Worm (Caenorhabditis elegans) whole organism, L1 larva: ENCODE data around the gene dhcr-7.

ENCODE experiments used
- C16A3.4 ChIP-seq: fragments of 150-350 bp; optimal IDR thresholded peaks from 2 replicates; lab custom pipeline; 2014; ENCODE audit warnings: missing biosample characterization, missing genetic modification characterization
- F16B12.6 ChIP-seq: fragments of 150-350 bp; optimal IDR thresholded peaks from 2 replicates; lab custom pipeline; 2014; ENCODE audit warnings: missing biosample characterization, missing genetic modification characterization
- aha-1 ChIP-seq: fragments of 150-350 bp; optimal IDR thresholded peaks from 2 replicates; lab custom pipeline; 2014; ENCODE audit warnings: missing biosample characterization, missing genetic modification characterization
- ama-1 ChIP-seq: fragments of 150-350 bp; optimal IDR thresholded peaks from 2 replicates; lab custom pipeline; 2014
- blmp-1 ChIP-seq: fragments of 150-350 bp; optimal IDR thresholded peaks from 2 replicates; lab custom pipeline; 2014; ENCODE audit warnings: missing biosample characterization, missing genetic modification characterization
- ceh-63 ChIP-seq: fragments of 200-800 bp; sonication (Bioruptor generic); optimal IDR thresholded peaks from 2 replicates; lab custom pipeline; 2018; ENCODE audit warnings: mild to moderate bottlenecking, missing genetic modification characterization, missing compliant biosample characterization
- ceh-82 ChIP-seq, 3 experiments: fragments of 150-350 bp in 1 of 3; sonication (generic microtip) in 2 of 3; optimal IDR thresholded peaks; 2 replicates each; lab custom pipeline; 2014 to 2017; ENCODE audit warnings: missing biosample characterization in 3 of 3, missing genetic modification characterization in 3 of 3
- ceh-88 ChIP-seq: fragments of 200-800 bp; sonication (Bioruptor generic); IDR thresholded peaks from 2 replicates; pipeline ENCODE4 v1.3.6; 2022; ENCODE audit warnings: missing genetic modification characterization, missing compliant biosample characterization
- dpl-1 ChIP-seq, 3 experiments: fragments of 150-350 bp in 2 of 3; sonication (generic microtip) in 1 of 3; optimal IDR thresholded peaks; 2 replicates each; lab custom pipeline; 2014 to 2017; ENCODE audit warnings: missing biosample characterization in 3 of 3, missing genetic modification characterization in 3 of 3, missing genetic modification reagents in 3 of 3
- dsc-1 ChIP-seq: sonication (generic microtip); optimal IDR thresholded peaks from 2 replicates; lab custom pipeline; 2016; ENCODE audit warnings: mild to moderate bottlenecking, missing genetic modification characterization, missing compliant biosample characterization
- efl-1 ChIP-seq, 4 experiments: fragments of 150-350 bp; optimal IDR thresholded peaks in 3 of 4; peaks in 1 of 4; 1 replicate in 1 of 4; 2 replicates in 3 of 4; lab custom pipeline; 2014; ENCODE audit warnings: missing biosample characterization in 2 of 4, missing genetic modification characterization in 2 of 4, missing genetic modification reagents in 2 of 4
- efl-3 ChIP-seq: fragments of 200-800 bp; sonication (Bioruptor generic); optimal IDR thresholded peaks from 2 replicates; lab custom pipeline; 2018; ENCODE audit warnings: mild to moderate bottlenecking, missing genetic modification characterization, missing compliant biosample characterization
- egl-13 ChIP-seq: sonication (generic microtip); optimal IDR thresholded peaks from 2 replicates; lab custom pipeline; 2016; ENCODE audit warnings: missing genotype, missing genetic modification reagents, missing genetic modification characterization, missing compliant biosample characterization
- elt-3 ChIP-seq, 6 experiments: fragments of 150-350 bp in 1 of 6; sonication (generic microtip); optimal IDR thresholded peaks; 2 replicates each; lab custom pipeline; 2017 to 2018; ENCODE audit warnings: missing biosample characterization in 6 of 6, missing genetic modification characterization in 6 of 6, inconsistent platforms in 1 of 6
- ets-5 ChIP-seq: fragments of 200-800 bp; sonication (Bioruptor generic); IDR thresholded peaks from 2 replicates; pipeline ENCODE4 v1.3.6; 2022; ENCODE audit warnings: missing genetic modification characterization, missing compliant biosample characterization
- fkh-8 ChIP-seq: sonication (generic microtip); optimal IDR thresholded peaks from 2 replicates; lab custom pipeline; 2016; ENCODE audit warnings: mild to moderate bottlenecking, missing genetic modification characterization, missing compliant biosample characterization
- grh-1 ChIP-seq: fragments of 200-800 bp; sonication (Bioruptor generic); IDR thresholded peaks from 2 replicates; pipeline ENCODE4 v1.3.6; 2022; ENCODE audit warnings: missing genetic modification reagents, missing genetic modification characterization, missing compliant biosample characterization
- hlh-17 ChIP-seq: fragments of 200-800 bp; sonication (Bioruptor generic); optimal IDR thresholded peaks from 2 replicates; lab custom pipeline; 2018; ENCODE audit warnings: missing genetic modification characterization, mild to moderate bottlenecking, missing compliant biosample characterization, moderate library complexity, borderline replicate concordance
- hlh-4 ChIP-seq: sonication (generic microtip); optimal IDR thresholded peaks from 2 replicates; lab custom pipeline; 2016; ENCODE audit warnings: mild to moderate bottlenecking, missing genetic modification characterization, missing compliant biosample characterization
- hpl-2 ChIP-seq: fragments of 150-350 bp; optimal IDR thresholded peaks from 2 replicates; lab custom pipeline; 2014; ENCODE audit warnings: missing biosample characterization, missing genetic modification reagents, missing genetic modification characterization
- isw-1 ChIP-seq: fragments of 200-800 bp; sonication (Bioruptor generic); IDR thresholded peaks from 2 replicates; pipeline ENCODE4 v1.3.6; 2022; ENCODE audit warnings: missing genetic modification characterization, missing compliant biosample characterization
- lin-13 ChIP-seq: fragments of 150-350 bp; optimal IDR thresholded peaks from 2 replicates; lab custom pipeline; 2014; ENCODE audit warnings: missing biosample characterization, missing genetic modification reagents, missing genetic modification characterization
- lin-14 ChIP-seq: fragments of 200-800 bp; sonication (Bioruptor generic); optimal IDR thresholded peaks from 2 replicates; lab custom pipeline; 2018; ENCODE audit warnings: mild to moderate bottlenecking, missing genetic modification characterization, moderate library complexity, missing compliant biosample characterization
- lin-35 ChIP-seq, 2 experiments: fragments of 150-350 bp; optimal IDR thresholded peaks; 2 replicates each; lab custom pipeline; 2014; ENCODE audit warnings: missing biosample characterization in 2 of 2, missing genetic modification characterization in 2 of 2, missing genetic modification reagents in 2 of 2
- lin-39 ChIP-seq: fragments of 150-350 bp; optimal IDR thresholded peaks from 2 replicates; lab custom pipeline; 2014; ENCODE audit warnings: missing biosample characterization, missing genetic modification reagents, missing genetic modification characterization
- lsy-2 ChIP-seq, 2 experiments: fragments of 150-350 bp; optimal IDR thresholded peaks; 2 replicates each; lab custom pipeline; 2014; ENCODE audit warnings: missing biosample characterization in 2 of 2, missing genetic modification characterization in 2 of 2
- mab-9 ChIP-seq: fragments of 200-800 bp; sonication (Bioruptor generic); IDR thresholded peaks from 2 replicates; pipeline ENCODE4 v1.3.6; 2022; ENCODE audit warnings: missing genetic modification reagents, missing genetic modification characterization, missing compliant biosample characterization
- mep-1 ChIP-seq: fragments of 150-350 bp; optimal IDR thresholded peaks from 2 replicates; lab custom pipeline; 2014; ENCODE audit warnings: missing biosample characterization, missing genetic modification characterization
- nhr-11 ChIP-seq: fragments of 150-350 bp; optimal IDR thresholded peaks from 2 replicates; lab custom pipeline; 2014; ENCODE audit warnings: missing biosample characterization, missing genetic modification characterization
- nhr-12 ChIP-seq: sonication (generic microtip); optimal IDR thresholded peaks from 2 replicates; lab custom pipeline; 2017; ENCODE audit warnings: missing biosample characterization, missing genetic modification characterization
- nhr-19 ChIP-seq: fragments of 200-800 bp; sonication (Bioruptor generic); conservative IDR thresholded peaks from 2 replicates; pipeline ENCODE4 v1.3.6; 2022; ENCODE audit warnings: missing genetic modification characterization, missing compliant biosample characterization
- nhr-20 ChIP-seq: sonication (generic microtip); optimal IDR thresholded peaks from 2 replicates; lab custom pipeline; 2016; ENCODE audit warnings: mild to moderate bottlenecking, missing genetic modification characterization, missing compliant biosample characterization
- nhr-28 ChIP-seq: fragments of 150-350 bp; optimal IDR thresholded peaks from 2 replicates; lab custom pipeline; 2014; ENCODE audit warnings: missing biosample characterization, missing genetic modification characterization
- nhr-47 ChIP-seq: sonication (generic microtip); optimal IDR thresholded peaks from 2 replicates; lab custom pipeline; 2016; ENCODE audit warnings: mild to moderate bottlenecking, missing genetic modification characterization, moderate library complexity, missing compliant biosample characterization
- nhr-71 ChIP-seq: sonication (generic microtip); optimal IDR thresholded peaks from 2 replicates; lab custom pipeline; 2016; ENCODE audit warnings: mild to moderate bottlenecking, missing genetic modification characterization, moderate library complexity, missing compliant biosample characterization
- nhr-77 ChIP-seq: fragments of 150-350 bp; optimal IDR thresholded peaks from 2 replicates; lab custom pipeline; 2014; ENCODE audit warnings: missing biosample characterization, missing genetic modification characterization
- nhr-85 ChIP-seq: sonication (generic microtip); peaks from one replicate; lab custom pipeline; 2016; ENCODE audit warnings: missing genetic modification characterization, inconsistent platforms, missing compliant biosample characterization
- nhr-90 ChIP-seq: sonication (generic microtip); optimal IDR thresholded peaks from 2 replicates; lab custom pipeline; 2016; ENCODE audit warnings: mild to moderate bottlenecking, missing genetic modification characterization, missing compliant biosample characterization; ENCODE audit not compliant: poor library complexity
- pax-3 ChIP-seq: fragments of 200-800 bp; sonication (Bioruptor generic); optimal IDR thresholded peaks from 2 replicates; lab custom pipeline; 2018; ENCODE audit warnings: mild to moderate bottlenecking, missing genetic modification characterization, moderate library complexity, missing compliant biosample characterization
- skn-1 ChIP-seq: fragments of 150-350 bp; optimal IDR thresholded peaks from 2 replicates; lab custom pipeline; 2014; ENCODE audit warnings: missing biosample characterization, missing genetic modification characterization
- snpc-4 ChIP-seq: fragments of 150-350 bp; optimal IDR thresholded peaks from 2 replicates; lab custom pipeline; 2014; ENCODE audit warnings: missing biosample characterization, missing genetic modification characterization
- snu-23 ChIP-seq: sonication (generic microtip); optimal IDR thresholded peaks from 2 replicates; lab custom pipeline; 2016; ENCODE audit warnings: missing genetic modification characterization, missing compliant biosample characterization
- sup-37 ChIP-seq: fragments of 200-800 bp; sonication (Bioruptor generic); optimal IDR thresholded peaks from 2 replicates; lab custom pipeline; 2018; ENCODE audit warnings: mild to moderate bottlenecking, missing genetic modification characterization, missing compliant biosample characterization
- swsn-7 ChIP-seq: sonication (generic microtip); optimal IDR thresholded peaks from 2 replicates; lab custom pipeline; 2016; ENCODE audit warnings: missing genetic modification characterization, missing compliant biosample characterization
- unc-130 ChIP-seq: fragments of 150-350 bp; optimal IDR thresholded peaks from 2 replicates; lab custom pipeline; 2017; ENCODE audit warnings: missing biosample characterization, missing genetic modification characterization, inconsistent platforms
- unc-30 ChIP-seq: sonication (generic microtip); optimal IDR thresholded peaks from 2 replicates; lab custom pipeline; 2017; ENCODE audit warnings: missing biosample characterization, missing genetic modification characterization
- unc-86 ChIP-seq: sonication (generic microtip); optimal IDR thresholded peaks from 2 replicates; lab custom pipeline; 2016; ENCODE audit warnings: missing genetic modification characterization, missing compliant biosample characterization
- xbp-1 ChIP-seq: sonication (generic microtip); optimal IDR thresholded peaks from 2 replicates; lab custom pipeline; 2016; ENCODE audit warnings: missing genetic modification characterization, missing compliant biosample characterization
- zag-1 ChIP-seq: fragments of 150-350 bp; optimal IDR thresholded peaks from 2 replicates; lab custom pipeline; 2014; ENCODE audit warnings: missing biosample characterization, missing genetic modification characterization
- ztf-11 ChIP-seq, 2 experiments: sonication (generic microtip); optimal IDR thresholded peaks; 2 replicates each; lab custom pipeline; 2016 to 2017; ENCODE audit warnings: missing genetic modification characterization in 2 of 2, missing biosample characterization in 1 of 2, missing compliant biosample characterization in 1 of 2
- ztf-4 ChIP-seq: fragments of 150-350 bp; optimal IDR thresholded peaks from 2 replicates; lab custom pipeline; 2014; ENCODE audit warnings: missing biosample characterization, missing genetic modification characterization

Gene dhcr-7

DNA sequence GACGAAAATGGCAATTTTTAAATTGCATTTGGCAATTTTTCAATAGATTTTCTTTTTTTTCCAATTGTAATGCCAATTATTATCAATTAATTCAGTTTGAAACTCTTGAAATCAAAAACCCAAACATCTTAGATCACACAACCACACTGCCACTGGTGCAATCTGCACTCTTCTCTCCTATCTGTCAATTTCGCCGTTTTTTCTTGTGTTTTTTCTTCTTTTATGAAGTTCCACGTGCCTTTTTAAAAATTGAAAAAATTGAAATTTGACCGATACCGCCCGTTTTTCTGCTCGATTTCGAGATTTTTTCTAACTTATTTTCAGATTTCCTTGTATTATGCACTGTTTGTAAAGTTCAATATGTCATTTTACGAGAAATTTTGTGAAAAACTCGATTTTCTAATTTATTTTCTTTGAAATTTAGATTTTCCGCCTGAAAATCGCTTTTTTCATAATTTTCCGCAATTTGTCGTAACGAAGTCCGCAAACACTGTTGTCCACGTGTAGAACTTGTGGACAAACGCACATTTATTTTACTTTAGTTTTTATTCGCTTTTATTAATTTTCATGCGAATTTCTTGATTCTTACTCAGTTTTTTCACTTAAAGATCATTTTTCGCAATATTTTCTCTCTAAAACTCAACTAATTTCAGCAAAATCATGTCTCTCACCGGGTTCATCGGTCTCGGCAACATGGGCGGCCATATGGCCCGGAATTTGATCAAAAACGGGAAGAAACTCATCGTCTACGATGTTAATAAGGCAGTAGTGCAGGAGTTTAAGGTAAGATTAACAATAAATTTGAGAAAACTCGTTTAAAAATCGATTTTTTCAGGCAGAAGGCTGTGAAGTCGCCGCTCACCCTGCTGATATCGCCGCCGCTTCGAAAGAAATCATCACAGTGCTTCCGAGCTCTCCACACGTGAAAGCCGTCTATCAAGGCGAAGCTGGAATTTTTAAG is 8.4 kb upstream of the dhcr-7 start, which contains the start of gene B0250.5:
Gene B0250.5, plus strand, starts transcription at position 654 of the 961 bp plus-strand sequence.
- no peak for TF ChIP-seq nhr-77 (tag; lab: Kevin White, UChicago)
- peak; percentile 68 for TF ChIP-seq swsn-7 (tag; lab: Kevin White, UChicago)
- TF ChIP-seq snpc-4 (tag; lab: Kevin White, UChicago), result peak; percentile 40
- no peak for TF ChIP-seq ztf-4 (tag; lab: Kevin White, UChicago)
- no peak for TF ChIP-seq zag-1 (tag; lab: Kevin White, UChicago)
- TF ChIP-seq isw-1 (GFP tag; lab: Robert Waterston, UW), result peak; percentile 72
- no peak for TF ChIP-seq efl-3
- TF ChIP-seq nhr-28 (tag; lab: Kevin White, UChicago), result no peak
- no peak for TF ChIP-seq lin-13 (GFP tag; lab: Kevin White, UChicago)
- peak; percentile 56 to 77 (median 63) for TF ChIP-seq dpl-1 (GFP tag; optimal IDR thresholded peaks at IDR 0.05; lab: Kevin White, UChicago)
- TF ChIP-seq F16B12.6 (tag; lab: Kevin White, UChicago), result peak; percentile 90
- TF ChIP-seq elt-3 (tag; optimal IDR thresholded peaks at IDR 0.05; lab: Kevin White, UChicago), result peak in 1 of 6 experiments; percentile 18
- peak; percentile 10 for TF ChIP-seq hpl-2 (GFP tag; lab: Kevin White, UChicago)
- peak; percentile 28 to 80 for TF ChIP-seq lin-35 (GFP tag; optimal IDR thresholded peaks at IDR 0.05; lab: Kevin White, UChicago)
- peak; percentile 80 for TF ChIP-seq nhr-47
- no peak for TF ChIP-seq C16A3.4 (tag; lab: Kevin White, UChicago)
- no peak for TF ChIP-seq ets-5 (GFP tag; lab: Robert Waterston, UW)
- TF ChIP-seq unc-86 (tag; lab: Kevin White, UChicago), result peak; percentile 25
- no peak for TF ChIP-seq sup-37
- TF ChIP-seq nhr-71 (tag; lab: Kevin White, UChicago), result peak; percentile 68
- no peak for TF ChIP-seq hlh-4 (tag; lab: Kevin White, UChicago)
- no peak for TF ChIP-seq grh-1 (GFP tag; lab: Robert Waterston, UW)
- peak; percentile 5 for TF ChIP-seq fkh-8 (tag; lab: Kevin White, UChicago)
- TF ChIP-seq aha-1 (tag; lab: Kevin White, UChicago), result no peak
- TF ChIP-seq efl-1 (optimal IDR thresholded peaks at IDR 0.05; lab: Kevin White, UChicago), result peak; percentile 46 to 73
- peak; percentile 72 to 94 for TF ChIP-seq efl-1 (GFP tag; optimal IDR thresholded peaks at IDR 0.05 in 1 of 2; lab: Kevin White, UChicago)
- TF ChIP-seq snu-23 (GFP tag; lab: Kevin White, UChicago), result peak; percentile 69
- peak; percentile 42 for TF ChIP-seq dsc-1 (tag; lab: Kevin White, UChicago)
- TF ChIP-seq ama-1 (lab: Kevin White, UChicago), result no peak
- peak; percentile 69 for TF ChIP-seq mep-1 (tag; lab: Kevin White, UChicago)
- peak; percentile 32; the same call in 1 of the 2 replicates for TF ChIP-seq nhr-19 (GFP tag; lab: Robert Waterston, UW)
- no peak for TF ChIP-seq unc-30 (tag; lab: Kevin White, UChicago)
- no peak for TF ChIP-seq ztf-11 (tag; optimal IDR thresholded peaks at IDR 0.05; lab: Kevin White, UChicago)
- no peak for TF ChIP-seq unc-130 (tag; lab: Kevin White, UChicago)
- TF ChIP-seq mab-9 (GFP tag; lab: Robert Waterston, UW), result no peak
- no peak for TF ChIP-seq nhr-90 (tag; lab: Kevin White, UChicago)
- peak in 2 of 3 experiments; percentile 1 to 28 for TF ChIP-seq ceh-82 (tag; optimal IDR thresholded peaks at IDR 0.05; lab: Kevin White, UChicago)
- no peak for TF ChIP-seq lin-14
- TF ChIP-seq ceh-88, result no peak
- TF ChIP-seq xbp-1, result peak; percentile 82
- TF ChIP-seq hlh-17 (GFP tag; lab: Kevin White, UChicago), result no peak
- no peak for TF ChIP-seq pax-3 (tag; lab: Kevin White, UChicago)
- TF ChIP-seq egl-13 (tag; lab: Kevin White, UChicago), result no peak
- no peak for TF ChIP-seq nhr-12 (tag; lab: Kevin White, UChicago)
- peak; percentile 22 for TF ChIP-seq blmp-1
- TF ChIP-seq lin-39 (tag; lab: Kevin White, UChicago), result peak; percentile 31
- TF ChIP-seq skn-1 (tag; lab: Kevin White, UChicago), result no peak
- TF ChIP-seq nhr-20 (tag; lab: Kevin White, UChicago), result peak; percentile 56
- TF ChIP-seq lsy-2 (tag; optimal IDR thresholded peaks at IDR 0.05; lab: Kevin White, UChicago), result peak; percentile 60 to 70
- TF ChIP-seq nhr-11 (tag; lab: Kevin White, UChicago), result no peak
- no peak for TF ChIP-seq ceh-63
- peak; percentile 74 for TF ChIP-seq nhr-85 (tag; lab: Kevin White, UChicago)
